Worm (Caenorhabditis elegans) whole organism, mixed stage, embryonic: ENCODE results near the gene F41E7.6.

Experiments
- M03D4.4 ChIP-seq: sonication (generic microtip); optimal IDR thresholded peaks from 2 replicates; lab custom pipeline; 2017; ENCODE audit warnings: mild to moderate bottlenecking, missing genetic modification characterization, missing compliant biosample characterization
- bed-3 ChIP-seq: fragments of 200-800 bp; sonication (Bioruptor generic); optimal IDR thresholded peaks from 3 replicates; lab custom pipeline; 2018; ENCODE audit warnings: mild to moderate bottlenecking, missing genetic modification characterization, moderate library complexity, missing compliant biosample characterization
- blmp-1 ChIP-seq: fragments of 150-350 bp; optimal IDR thresholded peaks from 2 replicates; lab custom pipeline; 2014; ENCODE audit warnings: missing biosample characterization, missing genetic modification characterization
- ceh-39 ChIP-seq: fragments of 150-350 bp; optimal IDR thresholded peaks from 2 replicates; lab custom pipeline; 2014; ENCODE audit warnings: missing biosample characterization, missing genetic modification characterization
- ceh-83 ChIP-seq: fragments of 200-800 bp; sonication (Bioruptor generic); optimal IDR thresholded peaks from 2 replicates; lab custom pipeline; 2018; ENCODE audit warnings: mild to moderate bottlenecking, missing genetic modification characterization, missing compliant biosample characterization
- ces-1 ChIP-seq: fragments of 150-350 bp; optimal IDR thresholded peaks from 2 replicates; lab custom pipeline; 2014; ENCODE audit warnings: missing biosample characterization, missing genetic modification reagents, missing genetic modification characterization
- cnd-1 ChIP-seq: fragments of 200-800 bp; sonication (Bioruptor generic); optimal IDR thresholded peaks from 2 replicates; lab custom pipeline; 2018; ENCODE audit warnings: mild to moderate bottlenecking, missing genetic modification characterization, missing compliant biosample characterization
- drap-1 ChIP-seq: fragments of 200-800 bp; sonication (Bioruptor generic); optimal IDR thresholded peaks from 3 replicates; lab custom pipeline; 2018; ENCODE audit warnings: mild to moderate bottlenecking, missing genetic modification characterization, missing compliant biosample characterization
- elt-1 ChIP-seq: sonication (generic microtip); optimal IDR thresholded peaks from 2 replicates; lab custom pipeline; 2017; ENCODE audit warnings: missing genetic modification characterization, mild to moderate bottlenecking, missing compliant biosample characterization, antibody characterized with exemption, moderate library complexity, borderline replicate concordance; ENCODE audit not compliant: insufficient read depth
- flh-1 ChIP-seq: fragments of 200-800 bp; sonication (Bioruptor generic); optimal IDR thresholded peaks from 2 replicates; lab custom pipeline; 2018; ENCODE audit warnings: mild to moderate bottlenecking, missing genetic modification characterization, moderate library complexity, missing compliant biosample characterization
- ham-2 ChIP-seq: fragments of 200-800 bp; sonication (Bioruptor generic); optimal IDR thresholded peaks from 2 replicates; lab custom pipeline; 2018; ENCODE audit warnings: mild to moderate bottlenecking, missing genetic modification characterization, missing compliant biosample characterization
- hlh-1 ChIP-seq: fragments of 150-350 bp; optimal IDR thresholded peaks from 2 replicates; lab custom pipeline; 2014; ENCODE audit warnings: missing biosample characterization, missing genetic modification reagents, missing genetic modification characterization
- lin-13 ChIP-seq: fragments of 150-350 bp; optimal IDR thresholded peaks from 2 replicates; lab custom pipeline; 2014; ENCODE audit warnings: missing biosample characterization, missing genetic modification characterization
- lin-32 ChIP-seq: fragments of 200-800 bp; sonication (Bioruptor generic); optimal IDR thresholded peaks from 2 replicates; lab custom pipeline; 2018; ENCODE audit warnings: mild to moderate bottlenecking, missing genetic modification characterization, missing compliant biosample characterization
- lsy-2 ChIP-seq: fragments of 150-350 bp; optimal IDR thresholded peaks from 2 replicates; lab custom pipeline; 2014; ENCODE audit warnings: missing biosample characterization, missing genetic modification characterization
- mab-5 ChIP-seq: fragments of 150-350 bp; optimal IDR thresholded peaks from 2 replicates; lab custom pipeline; 2014; ENCODE audit warnings: missing biosample characterization, missing genetic modification characterization
- mls-2 ChIP-seq: sonication (generic microtip); optimal IDR thresholded peaks from 2 replicates; lab custom pipeline; 2016; ENCODE audit warnings: mild to moderate bottlenecking, missing genetic modification characterization, moderate library complexity, missing compliant biosample characterization
- nhr-12 ChIP-seq: fragments of 150-350 bp; optimal IDR thresholded peaks from 2 replicates; lab custom pipeline; 2014; ENCODE audit warnings: missing biosample characterization, missing genetic modification characterization
- nhr-237 ChIP-seq: fragments of 150-350 bp; optimal IDR thresholded peaks from 2 replicates; lab custom pipeline; 2014; ENCODE audit warnings: missing biosample characterization, missing genetic modification characterization
- nhr-28 ChIP-seq: fragments of 150-350 bp; optimal IDR thresholded peaks from 2 replicates; lab custom pipeline; 2014; ENCODE audit warnings: missing biosample characterization, missing genetic modification characterization
- nhr-76 ChIP-seq: sonication (generic microtip); optimal IDR thresholded peaks from 2 replicates; lab custom pipeline; 2017; ENCODE audit warnings: missing biosample characterization, missing genetic modification characterization
- pha-4 ChIP-seq: fragments of 150-350 bp; optimal IDR thresholded peaks from 2 replicates; lab custom pipeline; 2018; ENCODE audit warnings: missing biosample characterization, missing genetic modification reagents, missing genetic modification characterization
- sem-2 ChIP-seq: fragments of 200-800 bp; sonication (Bioruptor generic); optimal IDR thresholded peaks from 2 replicates; lab custom pipeline; 2018; ENCODE audit warnings: mild to moderate bottlenecking, missing genetic modification characterization, missing compliant biosample characterization
- snpc-4 ChIP-seq: fragments of 150-350 bp; optimal IDR thresholded peaks from 2 replicates; lab custom pipeline; 2014; ENCODE audit warnings: missing biosample characterization, missing genetic modification characterization
- sptf-1 ChIP-seq: sonication (generic microtip); optimal IDR thresholded peaks from 2 replicates; lab custom pipeline; 2017; ENCODE audit warnings: mild to moderate bottlenecking, missing genetic modification characterization, moderate library complexity, missing compliant biosample characterization
- tbx-8 ChIP-seq: fragments of 200-800 bp; sonication (Bioruptor generic); optimal IDR thresholded peaks from 2 replicates; lab custom pipeline; 2018; ENCODE audit warnings: mild to moderate bottlenecking, missing genetic modification characterization, moderate library complexity, missing compliant biosample characterization
- unc-120 ChIP-seq: sonication (generic microtip); optimal IDR thresholded peaks from 2 replicates; lab custom pipeline; 2017; ENCODE audit warnings: missing genetic modification characterization, missing compliant biosample characterization; ENCODE audit not compliant: poor library complexity, severe bottlenecking
- unc-39 ChIP-seq: fragments of 150-350 bp; optimal IDR thresholded peaks from 2 replicates; lab custom pipeline; 2014; ENCODE audit warnings: missing biosample characterization, missing genetic modification characterization
- unc-62 ChIP-seq: fragments of 150-350 bp; optimal IDR thresholded peaks from 2 replicates; lab custom pipeline; 2014; ENCODE audit warnings: missing biosample characterization, missing genetic modification reagents, missing genetic modification characterization
- zip-8 ChIP-seq: fragments of 150-350 bp; optimal IDR thresholded peaks from 2 replicates; lab custom pipeline; 2014; ENCODE audit warnings: missing biosample characterization, missing genetic modification characterization
- ztf-11 ChIP-seq: fragments of 150-350 bp; optimal IDR thresholded peaks from 2 replicates; lab custom pipeline; 2014; ENCODE audit warnings: missing biosample characterization, missing genetic modification characterization

F41E7.6 gene

DNA sequence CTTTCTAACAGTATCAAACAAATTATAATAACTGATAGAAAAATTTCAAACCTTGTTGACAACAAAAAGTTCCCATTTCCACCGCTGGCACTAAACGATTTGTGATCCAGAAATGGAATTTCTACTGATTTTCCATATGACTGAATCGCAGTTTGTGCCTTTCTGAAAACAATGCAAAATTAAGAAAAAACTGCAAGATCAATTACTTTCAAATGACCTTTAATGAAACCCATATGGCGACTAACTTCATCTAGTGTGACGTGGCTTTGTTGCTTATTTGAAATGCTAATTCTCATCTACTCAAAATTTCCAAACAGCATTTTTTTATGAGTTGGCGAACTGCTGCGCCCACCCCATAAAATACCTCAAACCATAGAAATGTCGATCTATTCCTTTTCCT lies 2.8 kb downstream of the F41E7.6 start, which contains the start of gene F41E7.7:
Gene F41E7.7 (plus strand): TSS at position 301 of the 400 bp plus-strand sequence.
- TF ChIP-seq drap-1 (GFP tag; lab: Kevin White, UChicago): no peak
- no peak for TF ChIP-seq unc-62 (GFP tag; lab: Kevin White, UChicago)
- no peak for TF ChIP-seq ceh-83 (GFP tag; lab: Kevin White, UChicago)
- TF ChIP-seq M03D4.4 (tag; lab: Kevin White, UChicago): no peak
- TF ChIP-seq, all 35 proteins: peak for 0

DNA sequence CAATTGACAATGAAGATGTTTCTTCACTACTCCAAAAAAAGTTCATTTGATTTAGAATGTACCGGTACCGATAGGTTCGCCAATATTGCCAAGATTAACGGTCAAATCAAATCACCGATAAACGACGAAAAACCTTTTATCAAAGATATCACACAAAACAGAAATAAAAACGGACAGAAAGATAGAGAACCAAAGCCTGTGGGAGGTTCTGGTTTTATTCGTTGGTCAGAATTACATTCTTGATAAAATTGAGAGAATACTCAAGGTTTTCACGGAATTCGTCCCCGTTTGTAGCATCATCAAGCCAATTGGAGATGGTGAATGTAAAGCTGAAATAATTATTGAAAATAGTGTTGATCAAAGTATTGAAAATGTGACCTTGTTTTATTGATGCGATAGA lies 3.3 kb downstream of the F41E7.6 start:
- no peak for TF ChIP-seq unc-120 (tag; lab: Kevin White, UChicago)
- no peak for TF ChIP-seq ceh-83 (GFP tag; lab: Kevin White, UChicago)
- no peak for TF ChIP-seq ces-1 (GFP tag; lab: Kevin White, UChicago)
- TF ChIP-seq nhr-237 (tag; lab: Kevin White, UChicago): no peak
- TF ChIP-seq cnd-1 (tag; lab: Kevin White, UChicago): no peak
- no peak for TF ChIP-seq unc-39
- no peak for TF ChIP-seq mls-2 (tag; lab: Kevin White, UChicago)
- TF ChIP-seq blmp-1: no peak
- no peak for TF ChIP-seq bed-3
- no peak for TF ChIP-seq sptf-1 (tag; lab: Kevin White, UChicago)

DNA sequence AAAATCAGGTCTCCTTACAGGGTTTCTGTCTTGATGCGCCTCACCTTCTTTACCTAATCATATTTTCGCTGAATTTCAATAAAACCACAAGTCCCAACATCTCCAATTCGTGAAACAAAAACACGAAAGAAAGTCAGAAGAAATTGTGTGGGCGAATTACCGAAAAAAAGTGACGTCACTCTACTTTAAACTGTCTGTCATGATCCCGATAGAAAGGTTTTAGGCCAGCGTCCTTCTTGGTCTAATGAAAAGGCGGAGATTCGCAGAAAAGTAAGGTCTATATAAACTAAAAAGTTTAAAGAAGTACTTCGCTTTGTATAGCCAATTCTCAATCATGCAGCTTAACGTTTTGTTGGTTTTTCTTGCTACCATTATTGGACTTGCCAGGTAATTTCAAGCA lies 4.0 kb downstream of the F41E7.6 start, which contains the start of gene cnc-8:
Gene cnc-8 (plus strand): TSS at position 307 of the 400 bp plus-strand sequence.
- TF ChIP-seq ceh-83 (GFP tag; lab: Kevin White, UChicago) (no peak), lin-32 (GFP tag; lab: Kevin White, UChicago) (no peak), zip-8 (tag; lab: Kevin White, UChicago) (no peak), unc-120 (tag; lab: Kevin White, UChicago) (no peak), bed-3 (no peak), sptf-1 (tag; lab: Kevin White, UChicago) (no peak), tbx-8 (GFP tag; lab: Kevin White, UChicago) (no peak), M03D4.4 (tag; lab: Kevin White, UChicago) (no peak), mab-5 (tag; lab: Kevin White, UChicago) (no peak), flh-1 (no peak), pha-4 (tag; lab: Kevin White, UChicago) (no peak), lin-13 (no peak), elt-1 (no peak), nhr-76 (tag; lab: Kevin White, UChicago) (no peak)
- TF ChIP-seq, all 35 proteins: peak for 0

DNA sequence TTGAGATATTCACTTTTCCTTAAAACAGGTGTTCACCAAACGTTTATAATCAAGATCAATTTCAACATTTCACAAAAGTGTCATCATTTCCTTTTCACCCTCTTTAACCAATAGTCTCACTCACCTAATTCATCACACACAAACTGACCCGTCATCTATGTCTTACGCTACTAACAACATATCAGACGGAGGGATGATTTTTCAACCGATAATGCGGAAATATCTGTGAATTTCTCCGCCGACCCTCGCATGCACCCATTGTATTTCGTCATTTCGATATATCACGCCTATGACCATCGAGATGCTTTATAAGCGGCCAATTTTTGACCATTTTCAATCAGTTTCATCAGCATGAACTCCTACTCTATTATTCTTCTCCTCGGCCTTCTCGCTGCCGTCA lies 6.1 kb downstream of the F41E7.6 start, which contains the start of gene fipr-21:
Gene fipr-21 (plus strand): TSS at position 352 of the 400 bp plus-strand sequence.
- no peak for TF ChIP-seq nhr-12 (tag; lab: Kevin White, UChicago)
- peak; percentile 57 for TF ChIP-seq elt-1
- TF ChIP-seq unc-62 (GFP tag; lab: Kevin White, UChicago): peak; percentile 8
- no peak for TF ChIP-seq unc-120 (tag; lab: Kevin White, UChicago)
- no peak for TF ChIP-seq lin-13
- no peak for TF ChIP-seq mab-5 (tag; lab: Kevin White, UChicago)
- TF ChIP-seq flh-1: no peak
- TF ChIP-seq, all 35 proteins: peak for 2

DNA sequence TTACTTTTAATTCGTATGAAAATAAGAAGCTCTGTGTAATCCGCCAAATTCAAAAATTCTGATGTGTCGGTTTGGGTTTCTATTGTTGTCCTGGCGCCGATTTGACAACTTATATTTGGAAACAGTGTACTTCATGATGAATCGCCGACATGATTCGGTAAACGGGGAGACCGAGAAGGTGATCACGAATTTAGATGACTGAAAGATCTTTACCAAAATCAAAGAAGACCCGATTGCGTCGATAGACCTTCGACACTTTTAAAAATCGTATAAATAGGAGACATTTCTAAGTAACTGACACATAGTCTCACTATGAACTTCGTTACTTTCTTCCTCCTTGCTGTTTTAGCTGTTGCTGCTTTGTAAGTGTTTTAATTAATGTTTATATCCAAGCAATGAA lies 7.8 kb downstream of the F41E7.6 start, which contains the start of gene fip-5:
Gene fip-5 (plus strand): TSS at position 312 of the 400 bp plus-strand sequence.
- TF ChIP-seq ces-1 (GFP tag; lab: Kevin White, UChicago) (no peak), nhr-12 (tag; lab: Kevin White, UChicago) (no peak), sptf-1 (tag; lab: Kevin White, UChicago) (no peak), drap-1 (GFP tag; lab: Kevin White, UChicago) (no peak), ceh-39 (tag; lab: Kevin White, UChicago) (no peak), snpc-4 (no peak)
- TF ChIP-seq, all 35 proteins: peak for 0

DNA sequence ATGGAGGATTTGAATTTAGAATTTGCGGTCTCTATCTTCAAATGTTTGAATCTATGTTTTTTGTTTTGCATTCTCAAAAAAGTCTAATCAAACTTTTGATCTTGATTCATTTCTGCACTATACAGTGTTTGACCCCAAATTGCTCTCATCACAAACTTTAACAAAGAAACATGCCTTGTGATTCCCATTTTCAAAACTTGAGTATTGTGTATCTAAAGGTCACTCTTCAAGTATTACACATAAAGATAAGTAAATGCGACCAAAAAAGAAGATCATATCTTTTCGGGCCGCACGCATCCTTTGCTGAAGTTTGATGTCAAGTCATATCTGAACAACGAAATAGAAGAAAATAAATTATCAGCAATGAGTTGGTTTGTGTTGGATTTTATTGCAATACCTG lies 8.3 kb downstream of the F41E7.6 start:
- TF ChIP-seq tbx-8 (GFP tag; lab: Kevin White, UChicago): no peak
- no peak for TF ChIP-seq nhr-237 (tag; lab: Kevin White, UChicago)
- TF ChIP-seq mab-5 (tag; lab: Kevin White, UChicago): no peak
- no peak for TF ChIP-seq lsy-2 (tag; lab: Kevin White, UChicago)
- no peak for TF ChIP-seq ham-2 (GFP tag; lab: Kevin White, UChicago)
- TF ChIP-seq lin-13: no peak
- TF ChIP-seq nhr-28 (tag; lab: Kevin White, UChicago): no peak
- no peak for TF ChIP-seq hlh-1 (tag; lab: Kevin White, UChicago)
- TF ChIP-seq sem-2: no peak
- TF ChIP-seq ztf-11 (tag; lab: Kevin White, UChicago): no peak
- TF ChIP-seq pha-4 (tag; lab: Kevin White, UChicago): no peak
- no peak for TF ChIP-seq bed-3
- TF ChIP-seq M03D4.4 (tag; lab: Kevin White, UChicago): no peak
- no peak for TF ChIP-seq blmp-1
- TF ChIP-seq ceh-83 (GFP tag; lab: Kevin White, UChicago): no peak
- TF ChIP-seq ces-1 (GFP tag; lab: Kevin White, UChicago): no peak
- TF ChIP-seq nhr-12 (tag; lab: Kevin White, UChicago): no peak
- TF ChIP-seq drap-1 (GFP tag; lab: Kevin White, UChicago): no peak
- no peak for TF ChIP-seq lin-32 (GFP tag; lab: Kevin White, UChicago)
- TF ChIP-seq ceh-39 (tag; lab: Kevin White, UChicago): no peak
